Worm (Caenorhabditis elegans): Measurements from ENCODE around the gene gpa-12.
A peak's percentile ranks its signal among the peaks of the same experiment; 100 is the strongest.

gpa-12 gene

DNA sequence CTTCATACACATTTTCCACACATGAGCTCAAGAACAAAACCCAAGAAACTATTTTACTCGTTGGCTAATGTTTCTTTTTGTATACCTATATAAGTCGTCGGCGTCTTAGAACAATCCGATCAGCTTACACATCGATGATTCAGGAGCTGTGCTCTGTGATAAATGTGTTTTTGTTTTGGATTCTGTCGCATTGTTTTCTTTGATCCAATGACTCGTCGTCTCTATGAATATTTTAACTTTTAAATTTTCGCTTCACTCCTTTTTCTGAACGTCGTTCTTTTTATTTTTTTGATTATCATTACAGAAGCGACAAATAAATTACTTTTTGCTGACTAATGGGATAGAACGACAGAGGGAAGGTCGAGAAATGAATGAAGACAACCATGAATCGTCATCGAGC lies 48.0 kb downstream of the gpa-12 start, which contains the start of gene B0416.3:
TSS of gene B0416.3 (plus strand) at position 301 of the 400 bp plus-strand sequence.
- no peak for TF ChIP-seq lsy-2 (tag; optimal IDR thresholded peaks at IDR 0.05)
- TF ChIP-seq fkh-8 (tag; optimal IDR thresholded peaks at IDR 0.05): no peak
- TF ChIP-seq ama-1 (optimal IDR thresholded peaks at IDR 0.05): no peak
- no peak for TF ChIP-seq aly-2 (tag; optimal IDR thresholded peaks at IDR 0.05)
- TF ChIP-seq dsc-1 (tag; optimal IDR thresholded peaks at IDR 0.05): no peak
- no peak for TF ChIP-seq xbp-1 (tag; optimal IDR thresholded peaks at IDR 0.05)

DNA sequence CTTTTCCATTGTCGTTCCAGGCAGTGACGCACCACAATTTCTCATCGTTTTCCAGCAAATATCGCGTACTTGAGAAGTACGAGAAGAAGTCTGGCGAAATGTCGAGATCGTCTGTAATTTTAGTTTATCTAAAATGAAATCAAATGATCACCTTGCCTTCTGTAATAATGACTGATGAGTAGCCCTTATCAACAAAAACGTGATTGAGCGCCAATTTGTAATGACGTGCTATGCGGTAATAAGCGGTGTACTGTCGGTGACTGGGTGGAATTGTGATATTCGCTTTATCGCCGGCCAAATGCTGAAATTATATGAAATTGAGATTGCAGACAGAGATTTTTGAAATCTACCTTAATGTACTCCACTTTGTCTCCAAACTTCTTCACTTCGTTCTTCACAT lies 52.1 kb downstream of the gpa-12 start:
- TF ChIP-seq unc-86 (tag; optimal IDR thresholded peaks at IDR 0.05) (no peak), ceh-82 (tag; optimal IDR thresholded peaks at IDR 0.05) (no peak), fkh-8 (tag; optimal IDR thresholded peaks at IDR 0.05) (no peak), efl-3 (GFP tag; optimal IDR thresholded peaks at IDR 0.05) (no peak), lin-35 (GFP tag; optimal IDR thresholded peaks at IDR 0.05) (peak in 1 of 2 experiments; percentile 16), elt-2 (tag; optimal IDR thresholded peaks at IDR 0.05) (peak; percentile 56)

DNA sequence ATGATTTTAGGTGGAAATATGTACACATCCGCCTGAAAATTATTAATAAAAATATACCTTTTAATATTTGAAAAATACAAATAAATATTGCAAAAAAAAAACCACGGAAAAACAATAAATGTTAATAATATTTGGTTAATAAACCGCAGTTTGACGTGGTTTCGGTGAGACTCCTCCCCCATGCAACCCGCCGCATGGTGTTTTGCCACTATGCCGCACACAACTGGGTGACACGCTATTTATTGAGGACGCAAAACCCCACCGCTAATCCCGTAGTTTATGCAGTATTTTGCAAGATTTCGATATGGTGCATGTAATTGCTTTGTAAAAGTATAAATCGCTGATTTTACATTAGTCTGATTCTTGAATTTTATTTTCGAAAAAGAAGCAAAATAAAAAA lies 53.2 kb downstream of the gpa-12 start, which contains the start of gene gly-13:
TSS of gene gly-13 (minus strand) at position 32 of the 400 bp plus-strand sequence.
- TF ChIP-seq alr-1 (tag; optimal IDR thresholded peaks at IDR 0.05; ENCODE audit: borderline replicate concordance) (no peak), nhr-237 (tag; optimal IDR thresholded peaks at IDR 0.05) (no peak), C34B4.2 (tag; optimal IDR thresholded peaks at IDR 0.05) (no peak), vab-15 (tag; optimal IDR thresholded peaks at IDR 0.05) (no peak), tbx-2 (tag; optimal IDR thresholded peaks at IDR 0.05) (peak; percentile 17), pag-3 (tag; optimal IDR thresholded peaks at IDR 0.05; ENCODE audit: borderline replicate concordance, insufficient read depth) (no peak), xbp-1 (tag; optimal IDR thresholded peaks at IDR 0.05) (peak; percentile 33), ama-1 (optimal IDR thresholded peaks at IDR 0.05) (no peak), sox-4 (tag; optimal IDR thresholded peaks at IDR 0.05) (no peak), nhr-20 (tag; optimal IDR thresholded peaks at IDR 0.05) (peak; percentile 27), nhr-11 (tag; optimal IDR thresholded peaks at IDR 0.05) (no peak), skn-1 (tag; optimal IDR thresholded peaks at IDR 0.05) (peak; percentile 9), nhr-12 (tag; optimal IDR thresholded peaks at IDR 0.05) (no peak), mef-2 (tag; optimal IDR thresholded peaks at IDR 0.05) (no peak), elt-3 (tag; optimal IDR thresholded peaks at IDR 0.05) (peak in 1 of 6 experiments; percentile 52), elt-2 (tag; optimal IDR thresholded peaks at IDR 0.05) (no peak), nhr-77 (tag; optimal IDR thresholded peaks at IDR 0.05) (no peak), snpc-4 (tag; optimal IDR thresholded peaks at IDR 0.05) (no peak), aly-2 (tag; optimal IDR thresholded peaks at IDR 0.05) (no peak), ceh-63 (GFP tag; optimal IDR thresholded peaks at IDR 0.05) (no peak), aha-1 (tag; optimal IDR thresholded peaks at IDR 0.05) (no peak), ces-1 (GFP tag; optimal IDR thresholded peaks at IDR 0.05) (no peak), efl-3 (GFP tag; optimal IDR thresholded peaks at IDR 0.05) (no peak), ets-5 (GFP tag; IDR thresholded peaks at IDR 0.05) (no peak), ceh-90 (tag; optimal IDR thresholded peaks at IDR 0.05) (no peak), unc-130 (tag; optimal IDR thresholded peaks at IDR 0.05) (peak; percentile 60), fkh-4 (tag; optimal IDR thresholded peaks at IDR 0.05; ENCODE audit: borderline replicate concordance) (no peak), pqm-1 (tag; optimal IDR thresholded peaks at IDR 0.05) (no peak), lin-15B (tag; optimal IDR thresholded peaks at IDR 0.05) (no peak), sup-37 (GFP tag; optimal IDR thresholded peaks at IDR 0.05) (no peak), dsc-1 (tag; optimal IDR thresholded peaks at IDR 0.05) (peak; percentile 34), ceh-8 (GFP tag; optimal IDR thresholded peaks at IDR 0.05) (no peak), nhr-47 (tag; optimal IDR thresholded peaks at IDR 0.05) (peak; percentile 32), nhr-28 (tag; optimal IDR thresholded peaks at IDR 0.05) (no peak), zip-4 (GFP tag; optimal IDR thresholded peaks at IDR 0.05) (no peak), hpl-2 (GFP tag; optimal IDR thresholded peaks at IDR 0.05) (no peak), irx-1 (tag; optimal IDR thresholded peaks at IDR 0.05) (peak; percentile 5), hlh-17 (GFP tag; optimal IDR thresholded peaks at IDR 0.05; ENCODE audit: borderline replicate concordance) (no peak), rnt-1 (tag; optimal IDR thresholded peaks at IDR 0.05) (peak; percentile 60), F16B12.6 (tag; optimal IDR thresholded peaks at IDR 0.05) (no peak), lsy-2 (tag; optimal IDR thresholded peaks at IDR 0.05) (peak in 1 of 2 experiments; percentile 30), fos-1 (tag; optimal IDR thresholded peaks at IDR 0.05) (no peak), ztf-11 (tag; optimal IDR thresholded peaks at IDR 0.05) (no peak), grh-1 (GFP tag; IDR thresholded peaks at IDR 0.05) (no peak)
